Fruit fly (Drosophila melanogaster) whole organism, prepupa: ENCODE data around the gene TwdlC.

ENCODE experiments used
- CG10631 ChIP-seq: fragments of 200-800 bp; sonication (Bioruptor generic); optimal IDR thresholded peaks from 2 replicates; lab custom pipeline; 2016; ENCODE audit warnings: missing biosample characterization, missing genetic modification characterization
- CG10669 ChIP-seq: fragments of 200-800 bp; sonication (Bioruptor generic); optimal IDR thresholded peaks from 3 replicates; lab custom pipeline; 2018; ENCODE audit warnings: missing biosample characterization, mild to moderate bottlenecking, missing genetic modification characterization, moderate library complexity
- CG11294 ChIP-seq: fragments of 200-800 bp; sonication (Bioruptor generic); IDR thresholded peaks from 2 replicates; pipeline ENCODE4 v1.3.6; 2022; ENCODE audit warnings: missing biosample characterization, missing genetic modification characterization
- CG11902 ChIP-seq: fragments of 200-800 bp; sonication (Bioruptor generic); optimal IDR thresholded peaks from 3 replicates; lab custom pipeline; 2016; ENCODE audit warnings: missing biosample characterization, missing genetic modification characterization
- CG1621 ChIP-seq: fragments of 200-800 bp; sonication (Bioruptor generic); optimal IDR thresholded peaks from 3 replicates; lab custom pipeline; 2018; ENCODE audit warnings: missing biosample characterization, mild to moderate bottlenecking, missing genetic modification characterization
- CG16779 ChIP-seq: fragments of 200-800 bp; sonication (Bioruptor generic); optimal IDR thresholded peaks from 3 replicates; lab custom pipeline; 2017; ENCODE audit warnings: missing biosample characterization, mild to moderate bottlenecking, missing genetic modification characterization
- CG3032 ChIP-seq: fragments of 200-800 bp; optimal IDR thresholded peaks from 2 replicates; lab custom pipeline; 2019; ENCODE audit warnings: missing biosample characterization, mild to moderate bottlenecking, missing genetic modification characterization, moderate library complexity
- CG31627 ChIP-seq: fragments of 200-800 bp; sonication (Bioruptor generic); optimal IDR thresholded peaks from 3 replicates; lab custom pipeline; 2016; ENCODE audit warnings: missing biosample characterization, missing genetic modification characterization
- CG32006 ChIP-seq: fragments of 200-800 bp; sonication (Bioruptor generic); optimal IDR thresholded peaks from 3 replicates; lab custom pipeline; 2017; ENCODE audit warnings: missing biosample characterization, mild to moderate bottlenecking, missing genetic modification characterization
- CG34406 ChIP-seq: fragments of 200-800 bp; sonication (Bioruptor generic); optimal IDR thresholded peaks from 3 replicates; lab custom pipeline; 2016; ENCODE audit warnings: missing biosample characterization, missing genetic modification characterization
- CG3919 ChIP-seq: fragments of 200-800 bp; sonication (Bioruptor generic); optimal IDR thresholded peaks from 3 replicates; lab custom pipeline; 2016; ENCODE audit warnings: missing biosample characterization, missing genetic modification characterization
- CG4318 ChIP-seq: fragments of 200-800 bp; sonication (Bioruptor generic); optimal IDR thresholded peaks from 3 replicates; lab custom pipeline; 2017; ENCODE audit warnings: missing biosample characterization, mild to moderate bottlenecking, missing genetic modification characterization
- CG6163 ChIP-seq: fragments of 200-800 bp; sonication (Bioruptor generic); IDR thresholded peaks from 3 replicates; pipeline ENCODE4 v1.3.6; 2022; ENCODE audit warnings: missing biosample characterization, missing genetic modification characterization
- CG6276 ChIP-seq: fragments of 200-800 bp; sonication (Bioruptor generic); optimal IDR thresholded peaks from 2 replicates; lab custom pipeline; 2017; ENCODE audit warnings: missing biosample characterization, mild to moderate bottlenecking, missing genetic modification characterization
- CG6792 ChIP-seq: fragments of 200-800 bp; sonication (Bioruptor generic); optimal IDR thresholded peaks from 3 replicates; lab custom pipeline; 2016; ENCODE audit warnings: missing biosample characterization, missing genetic modification characterization
- CG6808 ChIP-seq: fragments of 200-800 bp; sonication (Bioruptor generic); optimal IDR thresholded peaks from 3 replicates; lab custom pipeline; 2017; ENCODE audit warnings: missing biosample characterization, missing genetic modification characterization, mild to moderate bottlenecking, moderate library complexity, missing genetic modification reagents
- CG6854 ChIP-seq: fragments of 200-800 bp; sonication (Bioruptor generic); optimal IDR thresholded peaks from 2 replicates; lab custom pipeline; 2017; ENCODE audit warnings: missing biosample characterization, mild to moderate bottlenecking, missing genetic modification characterization
- CG7368 ChIP-seq: fragments of 200-800 bp; sonication (Bioruptor generic); optimal IDR thresholded peaks from 3 replicates; lab custom pipeline; 2016; ENCODE audit warnings: missing biosample characterization, missing genetic modification characterization
- CG8119 ChIP-seq: fragments of 200-800 bp; sonication (Bioruptor generic); IDR thresholded peaks from 3 replicates; pipeline ENCODE4 v1.3.6; 2022; ENCODE audit warnings: missing biosample characterization, missing genetic modification characterization
- CG8319 ChIP-seq: fragments of 200-800 bp; sonication (Bioruptor generic); optimal IDR thresholded peaks from 3 replicates; lab custom pipeline; 2016; ENCODE audit warnings: missing biosample characterization, missing genetic modification characterization
- CG8632 ChIP-seq: fragments of 200-800 bp; sonication (Bioruptor generic); optimal IDR thresholded peaks from 3 replicates; lab custom pipeline; 2016; ENCODE audit warnings: missing biosample characterization, missing genetic modification characterization
- Eip75B ChIP-seq: fragments of 200-800 bp; sonication (Bioruptor generic); optimal IDR thresholded peaks from 3 replicates; lab custom pipeline; 2016; ENCODE audit warnings: missing biosample characterization, missing genetic modification characterization
- Eip93F ChIP-seq: fragments of 200-800 bp; sonication (Bioruptor generic); optimal IDR thresholded peaks from 2 replicates; lab custom pipeline; 2016; ENCODE audit warnings: missing biosample characterization, mild to moderate bottlenecking, missing genetic modification characterization
- Ets21C ChIP-seq: fragments of 200-800 bp; sonication (Bioruptor generic); optimal IDR thresholded peaks from 3 replicates; lab custom pipeline; 2016; ENCODE audit warnings: missing biosample characterization, missing genetic modification characterization
- Ets96B ChIP-seq: fragments of 200-800 bp; optimal IDR thresholded peaks from 2 replicates; lab custom pipeline; 2019; ENCODE audit warnings: missing biosample characterization, mild to moderate bottlenecking, missing genetic modification characterization, moderate library complexity
- Gug ChIP-seq: fragments of 200-800 bp; sonication (Bioruptor generic); IDR thresholded peaks from 2 replicates; pipeline ENCODE4 v1.3.6; 2022; ENCODE audit warnings: missing biosample characterization, missing genetic modification characterization
- Hr38 ChIP-seq: sonication (Bioruptor generic); optimal IDR thresholded peaks from 2 replicates; lab custom pipeline; 2016; ENCODE audit warnings: missing biosample characterization, missing genetic modification characterization
- Hr39 ChIP-seq: fragments of 200-800 bp; sonication (Bioruptor generic); optimal IDR thresholded peaks from 2 replicates; lab custom pipeline; 2016; ENCODE audit warnings: missing biosample characterization, missing genetic modification characterization
- Hr4 ChIP-seq: fragments of 200-800 bp; sonication (Bioruptor generic); optimal IDR thresholded peaks from 3 replicates; lab custom pipeline; 2016; ENCODE audit warnings: missing biosample characterization, missing genetic modification characterization
- Lpt ChIP-seq: fragments of 200-800 bp; sonication (Bioruptor generic); optimal IDR thresholded peaks from 3 replicates; lab custom pipeline; 2016; ENCODE audit warnings: missing biosample characterization, missing genetic modification characterization
- OdsH ChIP-seq: fragments of 200-800 bp; sonication (Bioruptor generic); optimal IDR thresholded peaks from 3 replicates; lab custom pipeline; 2016; ENCODE audit warnings: missing biosample characterization, missing genetic modification characterization
- Smox ChIP-seq: fragments of 200-800 bp; sonication (Bioruptor generic); optimal IDR thresholded peaks from 3 replicates; lab custom pipeline; 2016; ENCODE audit warnings: missing biosample characterization, missing genetic modification characterization
- Sox14 ChIP-seq: fragments of 200-800 bp; sonication (Bioruptor generic); optimal IDR thresholded peaks from 3 replicates; lab custom pipeline; 2016; ENCODE audit warnings: missing biosample characterization, missing genetic modification characterization
- Sox15 ChIP-seq: fragments of 200-800 bp; sonication (Bioruptor generic); optimal IDR thresholded peaks from 3 replicates; lab custom pipeline; 2016; ENCODE audit warnings: missing biosample characterization, missing genetic modification characterization
- acj6 ChIP-seq: fragments of 200-800 bp; sonication (Bioruptor generic); optimal IDR thresholded peaks from 3 replicates; lab custom pipeline; 2016; ENCODE audit warnings: missing biosample characterization, missing genetic modification characterization
- cyc ChIP-seq: fragments of 200-800 bp; sonication (Bioruptor generic); optimal IDR thresholded peaks from 3 replicates; lab custom pipeline; 2016; ENCODE audit warnings: missing biosample characterization, missing genetic modification characterization
- dsx ChIP-seq: fragments of 200-800 bp; optimal IDR thresholded peaks from 3 replicates; lab custom pipeline; 2019; ENCODE audit warnings: missing biosample characterization, mild to moderate bottlenecking, missing genetic modification characterization, moderate library complexity; ENCODE audit not compliant: poor library complexity, severe bottlenecking
- fd59A ChIP-seq: fragments of 200-800 bp; sonication (Bioruptor generic); optimal IDR thresholded peaks from 2 replicates; lab custom pipeline; 2017; ENCODE audit warnings: missing biosample characterization, mild to moderate bottlenecking, missing genetic modification characterization, missing genetic modification reagents
- fd85E ChIP-seq: fragments of 200-800 bp; sonication (Bioruptor generic); optimal IDR thresholded peaks from 3 replicates; lab custom pipeline; 2016; ENCODE audit warnings: missing biosample characterization, missing genetic modification characterization
- lz ChIP-seq: fragments of 200-800 bp; sonication (Bioruptor generic); optimal IDR thresholded peaks from 3 replicates; lab custom pipeline; 2016; ENCODE audit warnings: missing biosample characterization, missing genetic modification characterization
- net ChIP-seq: fragments of 200-800 bp; sonication (Bioruptor generic); optimal IDR thresholded peaks from 3 replicates; lab custom pipeline; 2016; ENCODE audit warnings: missing biosample characterization, missing genetic modification characterization
- pdm3 ChIP-seq: fragments of 200-800 bp; sonication (Bioruptor generic); optimal IDR thresholded peaks from 3 replicates; lab custom pipeline; 2016; ENCODE audit warnings: missing biosample characterization, missing genetic modification characterization
- spab ChIP-seq: fragments of 200-800 bp; sonication (Bioruptor generic); optimal IDR thresholded peaks from 2 replicates; lab custom pipeline; 2017; ENCODE audit warnings: missing biosample characterization, mild to moderate bottlenecking, missing genetic modification characterization, missing genetic modification reagents
- ss ChIP-seq, 2 experiments: fragments of 200-800 bp; sonication (Bioruptor generic); optimal IDR thresholded peaks; 2 replicates in 1 of 2; 3 replicates in 1 of 2; lab custom pipeline; 2017 to 2018; ENCODE audit warnings: mild to moderate bottlenecking in 2 of 2, missing biosample characterization in 2 of 2, missing genetic modification characterization in 2 of 2, moderate library complexity in 1 of 2
- svp ChIP-seq: fragments of 200-800 bp; sonication (Bioruptor generic); peaks from one replicate; lab custom pipeline; 2016; ENCODE audit warnings: missing biosample characterization, missing genetic modification characterization
- topi ChIP-seq: fragments of 200-800 bp; sonication (Bioruptor generic); optimal IDR thresholded peaks from 3 replicates; lab custom pipeline; 2016; ENCODE audit warnings: missing biosample characterization, missing genetic modification characterization
- vri ChIP-seq: fragments of 200-800 bp; sonication (Bioruptor generic); optimal IDR thresholded peaks from 3 replicates; lab custom pipeline; 2016; ENCODE audit warnings: missing biosample characterization, mild to moderate bottlenecking, missing genetic modification characterization

The TwdlC gene

dm6 chr3R:26953478-26953874 is 41.2 kb upstream of the TwdlC start (continued):
- TF ChIP-seq vri (GFP tag; lab: Kevin White, UChicago), result no peak
- TF ChIP-seq Hr4 (GFP tag; lab: Kevin White, UChicago), result peak; percentile 97
- TF ChIP-seq Hr38 (GFP tag; lab: Kevin White, UChicago), result peak; percentile 73
- no peak for TF ChIP-seq CG6854 (GFP tag; lab: Kevin White, UChicago)
- peak; percentile 81 for TF ChIP-seq CG6792 (GFP tag; lab: Kevin White, UChicago)
- peak; percentile 92 for TF ChIP-seq CG3032 (tag; lab: Kevin White, UChicago)
- TF ChIP-seq fd85E (GFP tag; lab: Kevin White, UChicago), result peak; percentile 83
- peak; percentile 88 for TF ChIP-seq Sox15
- peak; percentile 94 for TF ChIP-seq acj6
- TF ChIP-seq CG6808, result peak; percentile 87
- TF ChIP-seq pdm3, result peak; percentile 97
- TF ChIP-seq CG8632 (GFP tag; lab: Kevin White, UChicago), result peak; percentile 78
- TF ChIP-seq CG8319, result peak; percentile 90
- peak; percentile 78 for TF ChIP-seq CG10631 (GFP tag; lab: Kevin White, UChicago)
- peak; percentile 89 for TF ChIP-seq CG11294
- TF ChIP-seq lz (GFP tag; lab: Kevin White, UChicago), result peak; percentile 77
- peak; percentile 94 for TF ChIP-seq CG32006 (GFP tag; lab: Kevin White, UChicago)
- peak; percentile 65 for TF ChIP-seq CG34406
- peak; percentile 93 for TF ChIP-seq Sox14
- TF ChIP-seq Smox (GFP tag; lab: Kevin White, UChicago), result peak; percentile 74
- peak; percentile 87 for TF ChIP-seq CG6163 (GFP tag; lab: Robert Waterston, UW)
- peak; percentile 86 for TF ChIP-seq dsx (GFP tag; lab: Kevin White, UChicago)
- TF ChIP-seq spab (GFP tag; lab: Kevin White, UChicago), result peak; percentile 77
- peak; percentile 97 for TF ChIP-seq OdsH (GFP tag; lab: Kevin White, UChicago)
- TF ChIP-seq Eip93F (GFP tag; lab: Kevin White, UChicago), result no peak
- peak; percentile 97 for TF ChIP-seq CG8119 (GFP tag; lab: Robert Waterston, UW)
- peak; percentile 75 for TF ChIP-seq Hr39
- TF ChIP-seq cyc (GFP tag; lab: Kevin White, UChicago), result peak; percentile 73
- peak; percentile 89 for TF ChIP-seq Lpt (GFP tag; lab: Kevin White, UChicago)
- TF ChIP-seq Ets96B, result peak; percentile 91
- TF ChIP-seq CG16779 (tag; lab: Kevin White, UChicago), result peak; percentile 64
- peak; percentile 87 for TF ChIP-seq Gug
- peak; percentile 48 for TF ChIP-seq Ets21C (GFP tag; lab: Kevin White, UChicago)
- peak; percentile 95 for TF ChIP-seq net (GFP tag; lab: Kevin White, UChicago)
- TF ChIP-seq Eip75B (GFP tag; lab: Kevin White, UChicago), result peak; percentile 83
- TF ChIP-seq svp (GFP tag; lab: Kevin White, UChicago), result peak; percentile 84
- peak; percentile 93 for TF ChIP-seq CG4318 (GFP tag; lab: Kevin White, UChicago)

- peak; percentile 75 for TF ChIP-seq Smox (GFP tag; lab: Kevin White, UChicago)
- TF ChIP-seq CG8632 (GFP tag; lab: Kevin White, UChicago), result peak; percentile 96
- peak; percentile 97 for TF ChIP-seq CG6163 (GFP tag; lab: Robert Waterston, UW)
- peak; percentile 84 for TF ChIP-seq net (GFP tag; lab: Kevin White, UChicago)
- TF ChIP-seq CG7368 (GFP tag; lab: Kevin White, UChicago), result peak; percentile 91
- TF ChIP-seq pdm3, result peak; percentile 76
- TF ChIP-seq topi (GFP tag; lab: Kevin White, UChicago), result peak; percentile 77
- peak; percentile 63 for TF ChIP-seq CG31627
- TF ChIP-seq CG6276 (GFP tag; lab: Kevin White, UChicago), result peak; percentile 92
- TF ChIP-seq vri (GFP tag; lab: Kevin White, UChicago), result peak; percentile 76
- peak; percentile 58 for TF ChIP-seq fd85E (GFP tag; lab: Kevin White, UChicago)
- peak; percentile 91 for TF ChIP-seq svp (GFP tag; lab: Kevin White, UChicago)
- peak; percentile 91 for TF ChIP-seq Lpt (GFP tag; lab: Kevin White, UChicago)
- TF ChIP-seq Hr38 (GFP tag; lab: Kevin White, UChicago), result no peak
- TF ChIP-seq CG3032 (tag; lab: Kevin White, UChicago), result peak; percentile 95
- peak; percentile 96 for TF ChIP-seq CG34406
- TF ChIP-seq CG32006 (GFP tag; lab: Kevin White, UChicago), result peak; percentile 90
- peak; percentile 68 for TF ChIP-seq Hr39
- TF ChIP-seq Ets21C (GFP tag; lab: Kevin White, UChicago), result peak; percentile 40
- TF ChIP-seq CG1621 (tag; lab: Kevin White, UChicago), result peak; percentile 85
- TF ChIP-seq CG3919 (GFP tag; lab: Kevin White, UChicago), result peak; percentile 92
- peak; percentile 93 for TF ChIP-seq CG10669 (GFP tag; lab: Kevin White, UChicago)
- peak; percentile 87 for TF ChIP-seq CG11902 (GFP tag; lab: Kevin White, UChicago)
- peak; percentile 81 for TF ChIP-seq CG6808
- TF ChIP-seq ss (GFP tag; optimal IDR thresholded peaks at IDR 0.05; lab: Kevin White, UChicago), result peak; percentile 94 to 95
- TF ChIP-seq lz (GFP tag; lab: Kevin White, UChicago), result peak; percentile 55
- TF ChIP-seq Eip93F (GFP tag; lab: Kevin White, UChicago), result peak; percentile 87
- peak; percentile 72 for TF ChIP-seq Sox14
- peak; percentile 74 for TF ChIP-seq fd59A
These were observed 40.5 kb upstream of the TwdlC start for dm6 chr3R:26954020-26954672.
